Fruit fly (Drosophila melanogaster) whole organism, prepupa: ENCODE data around the gene Kyat.

Experiments
- Blimp-1 ChIP-seq: fragments of 200-800 bp; sonication (Bioruptor generic); optimal IDR thresholded peaks from 3 replicates; lab custom pipeline; 2017; ENCODE audit warnings: missing biosample characterization, missing genetic modification characterization, mild to moderate bottlenecking, moderate library complexity, missing genetic modification reagents
- CG10631 ChIP-seq: fragments of 200-800 bp; sonication (Bioruptor generic); optimal IDR thresholded peaks from 2 replicates; lab custom pipeline; 2016; ENCODE audit warnings: missing biosample characterization, missing genetic modification characterization
- CG10669 ChIP-seq: fragments of 200-800 bp; sonication (Bioruptor generic); optimal IDR thresholded peaks from 3 replicates; lab custom pipeline; 2018; ENCODE audit warnings: missing biosample characterization, mild to moderate bottlenecking, missing genetic modification characterization, moderate library complexity
- CG11294 ChIP-seq: fragments of 200-800 bp; sonication (Bioruptor generic); IDR thresholded peaks from 2 replicates; pipeline ENCODE4 v1.3.6; 2022; ENCODE audit warnings: missing biosample characterization, missing genetic modification characterization
- CG1621 ChIP-seq: fragments of 200-800 bp; sonication (Bioruptor generic); optimal IDR thresholded peaks from 3 replicates; lab custom pipeline; 2018; ENCODE audit warnings: missing biosample characterization, mild to moderate bottlenecking, missing genetic modification characterization
- CG16779 ChIP-seq: fragments of 200-800 bp; sonication (Bioruptor generic); optimal IDR thresholded peaks from 3 replicates; lab custom pipeline; 2017; ENCODE audit warnings: missing biosample characterization, mild to moderate bottlenecking, missing genetic modification characterization
- CG3032 ChIP-seq: fragments of 200-800 bp; optimal IDR thresholded peaks from 2 replicates; lab custom pipeline; 2019; ENCODE audit warnings: missing biosample characterization, mild to moderate bottlenecking, missing genetic modification characterization, moderate library complexity
- CG31627 ChIP-seq: fragments of 200-800 bp; sonication (Bioruptor generic); optimal IDR thresholded peaks from 3 replicates; lab custom pipeline; 2016; ENCODE audit warnings: missing biosample characterization, missing genetic modification characterization
- CG32006 ChIP-seq: fragments of 200-800 bp; sonication (Bioruptor generic); optimal IDR thresholded peaks from 3 replicates; lab custom pipeline; 2017; ENCODE audit warnings: missing biosample characterization, mild to moderate bottlenecking, missing genetic modification characterization
- CG3919 ChIP-seq: fragments of 200-800 bp; sonication (Bioruptor generic); optimal IDR thresholded peaks from 3 replicates; lab custom pipeline; 2016; ENCODE audit warnings: missing biosample characterization, missing genetic modification characterization
- CG6163 ChIP-seq: fragments of 200-800 bp; sonication (Bioruptor generic); IDR thresholded peaks from 3 replicates; pipeline ENCODE4 v1.3.6; 2022; ENCODE audit warnings: missing biosample characterization, missing genetic modification characterization
- CG6276 ChIP-seq: fragments of 200-800 bp; sonication (Bioruptor generic); optimal IDR thresholded peaks from 2 replicates; lab custom pipeline; 2017; ENCODE audit warnings: missing biosample characterization, mild to moderate bottlenecking, missing genetic modification characterization
- CG6792 ChIP-seq: fragments of 200-800 bp; sonication (Bioruptor generic); optimal IDR thresholded peaks from 3 replicates; lab custom pipeline; 2016; ENCODE audit warnings: missing biosample characterization, missing genetic modification characterization
- CG6808 ChIP-seq: fragments of 200-800 bp; sonication (Bioruptor generic); optimal IDR thresholded peaks from 3 replicates; lab custom pipeline; 2017; ENCODE audit warnings: missing biosample characterization, missing genetic modification characterization, mild to moderate bottlenecking, moderate library complexity, missing genetic modification reagents
- CG6854 ChIP-seq: fragments of 200-800 bp; sonication (Bioruptor generic); optimal IDR thresholded peaks from 2 replicates; lab custom pipeline; 2017; ENCODE audit warnings: missing biosample characterization, mild to moderate bottlenecking, missing genetic modification characterization
- CG7368 ChIP-seq: fragments of 200-800 bp; sonication (Bioruptor generic); optimal IDR thresholded peaks from 3 replicates; lab custom pipeline; 2016; ENCODE audit warnings: missing biosample characterization, missing genetic modification characterization
- CG8119 ChIP-seq: fragments of 200-800 bp; sonication (Bioruptor generic); IDR thresholded peaks from 3 replicates; pipeline ENCODE4 v1.3.6; 2022; ENCODE audit warnings: missing biosample characterization, missing genetic modification characterization
- CG8632 ChIP-seq: fragments of 200-800 bp; sonication (Bioruptor generic); optimal IDR thresholded peaks from 3 replicates; lab custom pipeline; 2016; ENCODE audit warnings: missing biosample characterization, missing genetic modification characterization
- CG9139 ChIP-seq: fragments of 200-800 bp; sonication (Bioruptor generic); optimal IDR thresholded peaks from 3 replicates; lab custom pipeline; 2017; ENCODE audit warnings: missing biosample characterization, mild to moderate bottlenecking, missing genetic modification characterization
- Eip75B ChIP-seq: fragments of 200-800 bp; sonication (Bioruptor generic); optimal IDR thresholded peaks from 3 replicates; lab custom pipeline; 2016; ENCODE audit warnings: missing biosample characterization, missing genetic modification characterization
- Eip78C ChIP-seq: fragments of 200-800 bp; sonication (Bioruptor generic); peaks from one replicate; lab custom pipeline; 2016; ENCODE audit warnings: missing biosample characterization, missing genetic modification characterization
- Eip93F ChIP-seq: fragments of 200-800 bp; sonication (Bioruptor generic); optimal IDR thresholded peaks from 2 replicates; lab custom pipeline; 2016; ENCODE audit warnings: missing biosample characterization, mild to moderate bottlenecking, missing genetic modification characterization
- Ets96B ChIP-seq: fragments of 200-800 bp; optimal IDR thresholded peaks from 2 replicates; lab custom pipeline; 2019; ENCODE audit warnings: missing biosample characterization, mild to moderate bottlenecking, missing genetic modification characterization, moderate library complexity
- Gug ChIP-seq: fragments of 200-800 bp; sonication (Bioruptor generic); IDR thresholded peaks from 2 replicates; pipeline ENCODE4 v1.3.6; 2022; ENCODE audit warnings: missing biosample characterization, missing genetic modification characterization
- Hr38 ChIP-seq: sonication (Bioruptor generic); optimal IDR thresholded peaks from 2 replicates; lab custom pipeline; 2016; ENCODE audit warnings: missing biosample characterization, missing genetic modification characterization
- Hr39 ChIP-seq: fragments of 200-800 bp; sonication (Bioruptor generic); optimal IDR thresholded peaks from 2 replicates; lab custom pipeline; 2016; ENCODE audit warnings: missing biosample characterization, missing genetic modification characterization
- Hr4 ChIP-seq: fragments of 200-800 bp; sonication (Bioruptor generic); optimal IDR thresholded peaks from 3 replicates; lab custom pipeline; 2016; ENCODE audit warnings: missing biosample characterization, missing genetic modification characterization
- Lpt ChIP-seq: fragments of 200-800 bp; sonication (Bioruptor generic); optimal IDR thresholded peaks from 3 replicates; lab custom pipeline; 2016; ENCODE audit warnings: missing biosample characterization, missing genetic modification characterization
- OdsH ChIP-seq: fragments of 200-800 bp; sonication (Bioruptor generic); optimal IDR thresholded peaks from 3 replicates; lab custom pipeline; 2016; ENCODE audit warnings: missing biosample characterization, missing genetic modification characterization
- Smox ChIP-seq: fragments of 200-800 bp; sonication (Bioruptor generic); optimal IDR thresholded peaks from 3 replicates; lab custom pipeline; 2016; ENCODE audit warnings: missing biosample characterization, missing genetic modification characterization
- Sox102F ChIP-seq: fragments of 200-800 bp; sonication (Bioruptor generic); optimal IDR thresholded peaks from 2 replicates; lab custom pipeline; 2016; ENCODE audit warnings: missing biosample characterization, mild to moderate bottlenecking, missing genetic modification characterization
- Sox14 ChIP-seq: fragments of 200-800 bp; sonication (Bioruptor generic); optimal IDR thresholded peaks from 3 replicates; lab custom pipeline; 2016; ENCODE audit warnings: missing biosample characterization, missing genetic modification characterization
- Sox15 ChIP-seq: fragments of 200-800 bp; sonication (Bioruptor generic); optimal IDR thresholded peaks from 3 replicates; lab custom pipeline; 2016; ENCODE audit warnings: missing biosample characterization, missing genetic modification characterization
- achi ChIP-seq: fragments of 200-800 bp; sonication (Bioruptor generic); optimal IDR thresholded peaks from 3 replicates; lab custom pipeline; 2016; ENCODE audit warnings: missing biosample characterization, missing genetic modification characterization
- acj6 ChIP-seq: fragments of 200-800 bp; sonication (Bioruptor generic); optimal IDR thresholded peaks from 3 replicates; lab custom pipeline; 2016; ENCODE audit warnings: missing biosample characterization, missing genetic modification characterization
- cyc ChIP-seq: fragments of 200-800 bp; sonication (Bioruptor generic); optimal IDR thresholded peaks from 3 replicates; lab custom pipeline; 2016; ENCODE audit warnings: missing biosample characterization, missing genetic modification characterization
- dac ChIP-seq: fragments of 200-800 bp; sonication (Bioruptor generic); optimal IDR thresholded peaks from 2 replicates; lab custom pipeline; 2017; ENCODE audit warnings: missing biosample characterization, mild to moderate bottlenecking, missing genetic modification characterization
- dsx ChIP-seq: fragments of 200-800 bp; optimal IDR thresholded peaks from 3 replicates; lab custom pipeline; 2019; ENCODE audit warnings: missing biosample characterization, mild to moderate bottlenecking, missing genetic modification characterization, moderate library complexity; ENCODE audit not compliant: poor library complexity, severe bottlenecking
- eg ChIP-seq: fragments of 200-800 bp; sonication (Bioruptor generic); IDR thresholded peaks from 3 replicates; pipeline ENCODE4 v1.3.6; 2022; ENCODE audit warnings: missing biosample characterization, missing genetic modification characterization
- esn ChIP-seq: fragments of 200-800 bp; sonication (Bioruptor generic); optimal IDR thresholded peaks from 2 replicates; lab custom pipeline; 2016; ENCODE audit warnings: missing biosample characterization, mild to moderate bottlenecking, missing genetic modification characterization, moderate library complexity
- fd85E ChIP-seq: fragments of 200-800 bp; sonication (Bioruptor generic); optimal IDR thresholded peaks from 3 replicates; lab custom pipeline; 2016; ENCODE audit warnings: missing biosample characterization, missing genetic modification characterization
- fkh ChIP-seq: fragments of 200-800 bp; sonication (Bioruptor generic); optimal IDR thresholded peaks from 3 replicates; lab custom pipeline; 2017; ENCODE audit warnings: missing biosample characterization, mild to moderate bottlenecking, missing genetic modification characterization, moderate library complexity
- lz ChIP-seq: fragments of 200-800 bp; sonication (Bioruptor generic); optimal IDR thresholded peaks from 3 replicates; lab custom pipeline; 2016; ENCODE audit warnings: missing biosample characterization, missing genetic modification characterization
- net ChIP-seq: fragments of 200-800 bp; sonication (Bioruptor generic); optimal IDR thresholded peaks from 3 replicates; lab custom pipeline; 2016; ENCODE audit warnings: missing biosample characterization, missing genetic modification characterization
- pdm3 ChIP-seq: fragments of 200-800 bp; sonication (Bioruptor generic); optimal IDR thresholded peaks from 3 replicates; lab custom pipeline; 2016; ENCODE audit warnings: missing biosample characterization, missing genetic modification characterization
- salr ChIP-seq, 2 experiments: fragments of 200-800 bp; sonication (Bioruptor generic); optimal IDR thresholded peaks; 3 replicates each; lab custom pipeline; 2016 to 2018; ENCODE audit warnings: missing biosample characterization in 2 of 2, missing genetic modification characterization in 2 of 2, mild to moderate bottlenecking in 1 of 2
- spab ChIP-seq: fragments of 200-800 bp; sonication (Bioruptor generic); optimal IDR thresholded peaks from 2 replicates; lab custom pipeline; 2017; ENCODE audit warnings: missing biosample characterization, mild to moderate bottlenecking, missing genetic modification characterization, missing genetic modification reagents
- svp ChIP-seq: fragments of 200-800 bp; sonication (Bioruptor generic); peaks from one replicate; lab custom pipeline; 2016; ENCODE audit warnings: missing biosample characterization, missing genetic modification characterization
- topi ChIP-seq: fragments of 200-800 bp; sonication (Bioruptor generic); optimal IDR thresholded peaks from 3 replicates; lab custom pipeline; 2016; ENCODE audit warnings: missing biosample characterization, missing genetic modification characterization
- vri ChIP-seq: fragments of 200-800 bp; sonication (Bioruptor generic); optimal IDR thresholded peaks from 3 replicates; lab custom pipeline; 2016; ENCODE audit warnings: missing biosample characterization, mild to moderate bottlenecking, missing genetic modification characterization

Gene Kyat

dm6 chr3R:11778012-11778865, 44.1 kb downstream of the Kyat start:
- peak; percentile 16 for TF ChIP-seq lz (GFP tag; lab: Kevin White, UChicago)
- peak; percentile 73 for TF ChIP-seq CG6163 (GFP tag; lab: Robert Waterston, UW)
- peak in 1 of 2 experiments; percentile 80 for TF ChIP-seq salr (GFP tag; optimal IDR thresholded peaks at IDR 0.05; lab: Kevin White, UChicago)
- TF ChIP-seq eg (GFP tag; lab: Robert Waterston, UW), result peak; percentile 61
- peak; percentile 71 for TF ChIP-seq acj6
- peak; percentile 12 for TF ChIP-seq CG16779 (tag; lab: Kevin White, UChicago)
- TF ChIP-seq dac (GFP tag; lab: Kevin White, UChicago), result peak; percentile 53
- peak; percentile 48 for TF ChIP-seq Lpt (GFP tag; lab: Kevin White, UChicago)
- TF ChIP-seq fkh, result no peak
- peak; percentile 63 for TF ChIP-seq esn (GFP tag; lab: Kevin White, UChicago)
- TF ChIP-seq Eip75B (GFP tag; lab: Kevin White, UChicago), result peak; percentile 69
- TF ChIP-seq CG10631, result peak; percentile 68
- TF ChIP-seq CG32006 (GFP tag; lab: Kevin White, UChicago), result peak; percentile 87
- TF ChIP-seq CG3032 (tag; lab: Kevin White, UChicago), result peak; percentile 46
- no peak for TF ChIP-seq CG7368 (GFP tag; lab: Kevin White, UChicago)
- peak; percentile 65 for TF ChIP-seq CG3919 (GFP tag; lab: Kevin White, UChicago)
- peak; percentile 52 for TF ChIP-seq Sox102F (GFP tag; lab: Kevin White, UChicago)
- peak; percentile 36; the same call in 1 of the 2 replicates for TF ChIP-seq Gug
- peak; percentile 49 for TF ChIP-seq Sox14 (GFP tag; lab: Kevin White, UChicago)
- peak; percentile 58 for TF ChIP-seq dsx
- no peak for TF ChIP-seq Hr38 (GFP tag; lab: Kevin White, UChicago)
- peak; percentile 38 for TF ChIP-seq Smox (GFP tag; lab: Kevin White, UChicago)
- TF ChIP-seq CG8119, result peak; percentile 48
- peak; percentile 7 for TF ChIP-seq CG10669
- no peak for TF ChIP-seq vri (GFP tag; lab: Kevin White, UChicago)
- peak; percentile 49 for TF ChIP-seq Hr39 (GFP tag; lab: Kevin White, UChicago)
- TF ChIP-seq fd85E (GFP tag; lab: Kevin White, UChicago), result no peak
- TF ChIP-seq Hr4 (GFP tag; lab: Kevin White, UChicago), result peak; percentile 67
- TF ChIP-seq CG1621 (tag; lab: Kevin White, UChicago), result peak; percentile 54
- peak; percentile 78 for TF ChIP-seq OdsH (GFP tag; lab: Kevin White, UChicago)
- no peak for TF ChIP-seq topi
- peak; percentile 42 for TF ChIP-seq Ets96B (tag; lab: Kevin White, UChicago)
- TF ChIP-seq CG6276 (GFP tag; lab: Kevin White, UChicago), result peak; percentile 53
- TF ChIP-seq net, result peak; percentile 25
- TF ChIP-seq CG9139 (GFP tag; lab: Kevin White, UChicago), result peak; percentile 63
- TF ChIP-seq cyc (GFP tag; lab: Kevin White, UChicago), result peak; percentile 24
- TF ChIP-seq CG6808 (GFP tag; lab: Kevin White, UChicago), result peak; percentile 44
- peak; percentile 28 for TF ChIP-seq Eip93F (GFP tag; lab: Kevin White, UChicago)
- peak; percentile 77 for TF ChIP-seq Sox15
- no peak; the same call in 1 of the 2 replicates for TF ChIP-seq CG11294
- TF ChIP-seq CG8632, result peak; percentile 69
- peak; percentile 81 for TF ChIP-seq svp (GFP tag; lab: Kevin White, UChicago)
- TF ChIP-seq CG6854 (GFP tag; lab: Kevin White, UChicago), result peak; percentile 81
- TF ChIP-seq Blimp-1 (GFP tag; lab: Kevin White, UChicago), result peak; percentile 99
- TF ChIP-seq spab, result peak; percentile 52
- peak; percentile 34 for TF ChIP-seq CG31627 (GFP tag; lab: Kevin White, UChicago)
- peak; percentile 65 for TF ChIP-seq CG6792 (GFP tag; lab: Kevin White, UChicago)
- peak; percentile 80 for TF ChIP-seq achi (GFP tag; lab: Kevin White, UChicago)
- TF ChIP-seq Eip78C, result peak; percentile 85
- TF ChIP-seq pdm3 (GFP tag; lab: Kevin White, UChicago), result peak; percentile 46
